Worm (Caenorhabditis elegans): ENCODE results near the gene Y43F8C.17.

Y43F8C.17 gene

DNA sequence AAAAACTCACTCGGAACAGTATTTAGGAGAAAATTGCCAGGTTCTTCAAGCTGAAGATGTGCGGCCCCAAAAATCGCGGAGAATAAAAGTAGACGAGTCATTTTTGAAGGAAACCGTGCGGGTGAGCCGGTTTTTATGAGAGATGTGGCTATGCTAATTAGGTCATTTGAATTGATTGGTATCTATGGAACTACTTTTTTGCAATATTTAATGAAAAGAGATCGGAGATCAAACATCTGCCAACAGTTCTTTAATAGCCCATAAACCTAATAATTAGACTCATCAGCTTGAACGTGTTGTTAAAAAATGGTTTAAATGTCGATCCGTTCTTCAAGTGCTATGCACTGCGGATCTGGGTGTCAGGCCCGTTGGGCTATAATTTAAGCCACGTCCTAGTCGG is 528 bp upstream of the Y43F8C.17 start, which contains the start of gene Y43F8C.16:
TSS of gene Y43F8C.16 (minus strand) at position 101 of the 400 bp plus-strand sequence.
- no peak for TF ChIP-seq unc-62 (GFP tag; optimal IDR thresholded peaks at IDR 0.05)

DNA sequence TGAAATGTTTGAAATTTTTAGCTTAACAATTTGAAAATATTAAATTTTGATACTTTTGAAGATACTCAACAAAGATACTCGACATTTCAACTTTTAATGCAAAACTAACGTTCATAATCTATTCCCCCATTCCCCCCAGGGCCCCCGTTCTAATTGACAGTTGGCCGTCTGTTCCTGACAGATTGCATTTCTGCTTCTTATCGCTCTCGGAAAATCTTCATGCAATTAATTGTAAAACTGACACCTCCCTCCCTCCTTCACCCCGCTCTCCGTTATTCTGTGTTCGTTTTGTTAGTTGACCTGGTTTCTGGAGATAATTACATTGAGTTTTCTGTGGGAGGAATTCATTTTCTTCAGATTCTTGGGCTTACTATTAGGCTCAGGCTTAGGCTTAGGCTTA is 2.0 kb downstream of the Y43F8C.17 start:
- no peak for TF ChIP-seq unc-62 (GFP tag; optimal IDR thresholded peaks at IDR 0.05)

DNA sequence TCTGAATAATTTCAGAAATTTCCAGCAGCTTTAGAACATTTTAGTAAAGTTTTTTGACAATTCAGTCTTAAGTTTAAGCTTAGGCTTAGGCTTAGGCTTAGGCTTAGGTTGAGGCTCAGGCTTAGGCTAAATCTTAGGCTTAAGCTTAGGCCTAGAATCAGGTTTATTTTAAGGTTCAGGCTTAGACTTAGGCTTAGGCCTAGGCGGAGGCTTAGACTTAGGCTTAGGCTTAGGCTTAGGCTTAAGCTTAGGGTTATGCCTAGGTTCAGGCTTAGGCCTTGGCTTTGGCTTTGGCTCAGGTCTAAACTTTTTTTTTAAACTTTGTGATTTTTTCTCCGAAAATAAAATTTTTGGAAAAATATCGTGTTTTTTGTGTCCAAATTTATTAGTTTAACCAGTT is 2.7 kb downstream of the Y43F8C.17 start:
- no peak for TF ChIP-seq unc-62 (GFP tag; optimal IDR thresholded peaks at IDR 0.05)

DNA sequence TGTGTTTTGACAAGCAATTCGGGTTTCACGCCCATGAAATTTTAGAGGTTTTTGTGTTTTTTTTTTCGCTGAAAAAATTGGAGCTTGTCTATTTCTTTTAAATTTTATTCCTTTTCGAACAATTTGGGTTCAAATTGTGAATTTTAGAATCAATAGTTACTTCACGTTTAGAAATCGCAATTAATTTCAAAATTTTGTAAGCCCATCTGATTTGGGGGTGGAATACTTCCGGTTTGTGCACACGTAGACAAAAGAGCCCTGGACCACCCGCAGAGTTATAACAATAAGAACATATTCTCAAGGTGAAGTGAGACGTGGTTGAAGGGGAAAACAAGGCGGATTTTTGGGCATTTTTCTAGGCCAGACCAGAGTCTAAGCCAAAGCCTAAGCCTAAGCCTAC is 3.3 kb downstream of the Y43F8C.17 start, which contains the start of gene Y116F11A.6:
TSS of gene Y116F11A.6 (plus strand) at position 301 of the 400 bp plus-strand sequence.
- TF ChIP-seq unc-62 (GFP tag; optimal IDR thresholded peaks at IDR 0.05) = no peak

DNA sequence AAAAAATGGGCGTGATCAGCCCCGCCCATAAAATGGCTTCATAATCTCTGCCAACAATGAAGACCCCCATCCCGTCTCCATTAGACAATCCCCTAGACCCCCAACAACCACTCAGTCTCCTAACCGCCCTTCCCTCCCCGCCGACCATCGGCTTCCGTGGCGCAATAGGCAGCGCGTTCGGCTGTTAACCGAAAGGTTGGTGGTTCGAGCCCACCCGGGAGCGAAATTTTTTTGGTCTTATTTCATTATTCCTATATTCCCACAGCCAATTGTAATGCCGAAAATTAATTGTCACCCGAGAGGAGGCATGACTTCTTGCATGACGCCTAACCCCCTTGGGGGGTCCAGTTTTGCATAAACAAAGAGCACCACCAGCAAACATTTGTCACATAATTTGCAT is 6.9 kb downstream of the Y43F8C.17 start:
- TF ChIP-seq unc-62 (GFP tag; optimal IDR thresholded peaks at IDR 0.05) = no peak

DNA sequence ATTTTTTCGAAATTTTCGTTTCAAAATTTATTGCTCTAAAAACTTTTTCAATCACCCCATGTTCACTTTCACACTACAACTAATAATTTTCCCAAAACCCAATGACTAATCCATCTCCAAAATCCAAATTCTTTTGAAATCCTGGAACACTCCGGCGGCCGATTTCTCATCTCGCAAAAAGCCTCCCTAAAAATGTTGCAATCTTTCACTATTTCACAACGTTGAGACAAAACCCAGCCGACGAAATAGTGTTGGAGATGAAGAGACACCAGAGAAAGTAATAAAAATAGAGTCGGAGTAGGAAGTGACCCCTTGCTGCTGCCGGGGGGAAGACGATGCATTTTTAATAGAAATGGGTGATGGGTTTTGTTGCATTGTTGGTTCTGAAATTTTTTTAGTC is 8.6 kb downstream of the Y43F8C.17 start:
- no peak for TF ChIP-seq unc-62 (GFP tag; optimal IDR thresholded peaks at IDR 0.05)

DNA sequence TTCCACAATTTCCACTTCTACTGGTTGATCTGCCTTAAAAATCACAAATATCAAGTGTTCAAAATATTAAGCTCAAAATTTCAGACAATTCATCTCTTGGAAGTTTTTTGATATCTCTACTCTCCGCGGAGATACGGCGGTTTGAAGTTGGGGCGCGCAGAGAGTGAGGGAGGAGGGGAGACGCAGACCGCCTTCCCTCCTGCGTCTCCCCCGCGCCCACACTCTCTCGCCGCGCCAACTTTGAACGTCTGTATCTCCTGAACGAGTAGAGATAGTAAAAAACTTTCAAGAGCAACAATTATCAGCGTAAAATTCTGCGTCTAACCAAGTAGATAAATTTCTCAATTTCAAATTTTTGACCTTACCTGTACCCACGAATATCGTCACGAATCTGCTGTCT is 12.0 kb downstream of the Y43F8C.17 start:
- TF ChIP-seq unc-62 (GFP tag; optimal IDR thresholded peaks at IDR 0.05) = no peak

DNA sequence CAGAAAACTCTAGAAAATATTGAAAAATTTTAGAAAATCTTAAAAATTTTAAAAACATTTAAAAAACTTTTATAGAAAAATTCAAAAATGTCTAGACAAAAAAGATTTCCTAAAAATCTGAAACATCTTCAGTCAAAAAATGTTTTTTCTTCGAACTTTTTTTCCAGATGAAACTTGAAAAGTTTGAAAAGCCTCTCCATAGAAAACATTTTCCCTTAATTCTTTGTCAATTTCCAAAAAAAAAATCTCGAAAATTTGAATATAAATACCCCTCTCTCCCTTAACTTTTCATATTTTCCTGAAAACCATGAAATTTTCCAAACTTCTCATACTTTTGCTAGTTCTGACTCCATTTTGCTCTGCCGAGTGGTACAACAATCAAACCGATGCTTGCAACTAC is 12.8 kb downstream of the Y43F8C.17 start, which contains the start of gene Y116F11A.3:
TSS of gene Y116F11A.3 (plus strand) at position 301 of the 400 bp plus-strand sequence.
- no peak for TF ChIP-seq unc-62 (GFP tag; optimal IDR thresholded peaks at IDR 0.05)

DNA sequence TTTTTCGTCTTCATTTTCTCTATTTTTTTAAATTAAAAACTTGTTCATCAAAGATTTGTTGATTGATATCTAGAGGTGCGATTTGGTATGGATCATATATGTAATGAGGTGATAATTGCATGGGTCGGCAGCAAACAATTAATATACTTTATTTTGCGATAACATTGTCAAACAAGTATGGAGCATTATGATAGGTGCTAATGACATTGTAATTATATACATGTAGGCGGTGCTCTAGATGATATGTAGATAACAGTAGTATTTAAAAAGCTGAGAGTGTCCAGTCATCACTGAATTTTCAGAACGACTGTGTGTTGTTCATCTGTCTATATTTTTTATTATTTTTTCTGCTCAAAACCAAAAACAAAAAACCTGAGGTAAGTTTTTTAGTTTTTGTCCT is 14.3 kb downstream of the Y43F8C.17 start, which contains the start of gene Y116F11A.1:
TSS of gene Y116F11A.1 (plus strand) at position 301 of the 400 bp plus-strand sequence.
- no peak for TF ChIP-seq unc-62 (GFP tag; optimal IDR thresholded peaks at IDR 0.05)

DNA sequence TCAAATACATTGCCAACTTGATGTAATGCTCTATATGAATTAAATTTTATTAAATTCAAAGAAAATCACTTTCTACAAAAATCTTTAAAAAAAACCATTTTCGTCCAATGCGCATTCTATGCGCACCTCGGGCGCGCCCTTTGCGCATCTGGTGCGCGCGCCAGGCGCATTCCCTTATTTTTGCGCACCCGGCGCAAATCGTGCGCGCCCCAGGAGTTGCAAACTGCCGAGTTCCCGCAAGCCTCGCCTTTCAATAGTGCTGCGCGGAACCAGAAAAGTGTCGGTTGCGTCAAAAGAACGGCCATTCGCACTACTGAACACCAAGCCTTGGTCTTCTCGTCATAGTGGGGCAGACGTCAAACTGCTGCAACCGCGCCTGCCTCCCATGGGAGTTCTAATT is 17.8 kb downstream of the Y43F8C.17 start:
- TF ChIP-seq unc-62 (GFP tag; optimal IDR thresholded peaks at IDR 0.05) = no peak

DNA sequence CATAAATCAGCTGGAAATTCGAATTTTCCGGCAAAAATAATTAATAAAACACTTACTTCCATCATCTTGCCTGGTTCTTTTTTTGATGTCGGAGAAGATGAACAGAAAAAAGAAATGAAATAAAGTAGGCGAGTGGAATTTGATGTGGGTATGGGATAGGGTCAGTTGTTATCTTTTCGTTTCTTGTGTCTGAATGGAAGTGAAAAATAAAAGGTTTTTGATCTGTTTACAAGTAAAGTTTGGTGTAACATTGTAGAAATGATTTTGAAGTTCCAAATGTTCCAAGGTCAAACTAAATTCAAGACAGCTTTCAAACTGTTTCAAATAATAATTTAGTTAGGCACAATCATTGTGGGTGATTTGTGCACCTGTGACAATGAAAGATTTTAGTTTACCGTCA is 21.5 kb downstream of the Y43F8C.17 start, which contains the start of gene W04E12.7:
TSS of gene W04E12.7 (minus strand) at position 101 of the 400 bp plus-strand sequence.
- no peak for TF ChIP-seq unc-62 (GFP tag; optimal IDR thresholded peaks at IDR 0.05)

DNA sequence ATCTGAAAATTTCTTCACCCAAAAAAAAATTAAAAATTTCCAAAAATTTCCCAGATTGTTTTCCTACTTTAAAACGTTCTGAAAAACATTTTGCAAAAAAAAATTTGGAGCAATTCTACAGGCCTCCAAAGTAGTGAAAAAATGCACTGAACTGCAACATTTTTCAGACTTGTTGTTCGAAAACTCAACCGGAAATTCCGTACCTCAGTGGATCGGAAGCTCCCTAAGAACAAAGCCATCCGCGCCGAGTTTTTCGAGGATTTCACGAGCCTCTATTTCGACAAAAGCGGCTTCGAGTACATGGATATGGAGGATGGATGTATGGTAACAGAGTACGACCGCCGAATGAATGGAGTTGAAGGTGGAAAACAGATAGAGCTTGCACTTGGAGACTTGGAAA is 22.2 kb downstream of the Y43F8C.17 start, which contains the start of gene fbxa-131:
TSS of gene fbxa-131 (plus strand) at position 301 of the 400 bp plus-strand sequence.
- no peak for TF ChIP-seq unc-62 (GFP tag; optimal IDR thresholded peaks at IDR 0.05)

DNA sequence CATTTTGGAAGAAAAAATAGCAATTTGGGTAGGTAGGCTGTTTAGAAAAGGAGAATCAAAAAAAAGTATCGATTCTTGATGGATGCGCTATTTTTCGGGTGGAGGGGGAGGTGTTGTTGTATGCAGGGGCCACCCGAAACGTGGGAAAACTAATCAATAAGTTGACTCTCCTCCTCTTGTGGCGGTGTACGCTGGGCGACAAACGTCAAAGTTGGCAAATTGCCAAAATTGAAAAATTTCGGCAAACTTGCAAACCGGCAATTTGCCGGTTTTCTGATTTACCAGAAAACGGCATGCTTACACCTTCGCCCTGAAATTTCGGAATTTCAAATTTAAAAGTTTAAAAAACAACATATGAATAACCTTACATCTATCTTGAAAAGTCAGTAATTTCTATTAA is 25.1 kb downstream of the Y43F8C.17 start, which contains the start of gene W04E12.2:
TSS of gene W04E12.2 (minus strand) at position 101 of the 400 bp plus-strand sequence.
- TF ChIP-seq unc-62 (GFP tag; optimal IDR thresholded peaks at IDR 0.05) = no peak

DNA sequence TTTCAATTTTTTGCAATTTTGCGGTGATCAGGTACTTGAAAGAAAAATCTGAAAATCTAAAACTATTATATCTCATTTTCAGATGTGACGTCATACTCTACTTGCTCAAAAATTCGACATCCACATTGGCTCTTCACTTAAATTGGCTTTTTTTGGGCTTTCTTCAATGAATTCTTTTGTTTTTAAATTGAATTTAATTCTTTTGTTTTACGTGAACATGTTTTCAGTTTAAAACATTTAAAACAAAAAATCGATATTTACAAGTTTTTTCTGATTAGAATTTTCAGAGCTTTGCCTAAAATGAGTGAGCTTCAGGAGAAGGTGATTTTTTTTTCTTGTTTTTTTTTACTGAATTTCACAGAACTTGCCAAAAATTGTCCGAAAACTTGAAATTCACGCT is 25.7 kb downstream of the Y43F8C.17 start, which contains the start of gene W04E12.3:
TSS of gene W04E12.3 (plus strand) at position 301 of the 400 bp plus-strand sequence.
- no peak for TF ChIP-seq unc-62 (GFP tag; optimal IDR thresholded peaks at IDR 0.05)

DNA sequence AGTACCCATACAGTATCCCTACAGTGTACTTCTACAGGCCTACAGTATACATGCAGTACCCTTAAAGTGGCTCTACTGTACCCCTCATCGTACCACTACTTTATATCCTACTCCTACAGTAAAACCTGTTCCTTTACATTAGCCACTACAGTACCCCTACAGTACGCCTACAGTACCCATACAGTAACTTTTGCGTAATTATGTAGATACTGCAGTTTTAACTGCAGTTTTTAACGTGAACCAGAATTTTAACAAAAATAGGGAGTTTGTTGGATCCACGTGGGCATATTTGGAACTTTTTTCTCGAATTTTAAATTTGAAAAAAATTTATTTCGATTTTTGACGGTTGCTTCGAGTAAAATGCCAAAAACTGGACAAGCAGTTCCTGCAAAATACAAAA is 27.4 kb downstream of the Y43F8C.17 start, which contains the start of gene W04E12.4:
TSS of gene W04E12.4 (plus strand) at position 301 of the 400 bp plus-strand sequence.
- no peak for TF ChIP-seq unc-62 (GFP tag; optimal IDR thresholded peaks at IDR 0.05)

DNA sequence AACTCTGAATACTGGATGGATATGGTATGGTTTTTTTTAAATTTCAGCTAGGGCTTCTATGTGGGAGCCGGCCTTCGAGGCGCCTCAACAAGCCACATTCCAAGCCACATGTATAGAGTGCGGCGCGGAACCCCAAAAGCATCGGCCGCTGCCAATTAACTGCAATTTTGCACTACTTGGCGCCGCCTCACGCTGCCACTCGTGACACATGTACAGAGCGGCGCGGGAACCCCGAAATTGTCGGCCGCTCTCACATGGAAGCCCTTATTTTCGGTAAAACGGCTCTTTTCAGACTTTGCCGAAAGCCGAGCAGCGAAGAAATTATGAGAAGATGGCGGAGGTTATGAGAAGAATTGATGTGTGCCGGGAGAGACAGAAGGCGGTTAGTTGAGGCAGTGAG is 27.8 kb downstream of the Y43F8C.17 start:
- TF ChIP-seq unc-62 (GFP tag; optimal IDR thresholded peaks at IDR 0.05) = no peak

DNA sequence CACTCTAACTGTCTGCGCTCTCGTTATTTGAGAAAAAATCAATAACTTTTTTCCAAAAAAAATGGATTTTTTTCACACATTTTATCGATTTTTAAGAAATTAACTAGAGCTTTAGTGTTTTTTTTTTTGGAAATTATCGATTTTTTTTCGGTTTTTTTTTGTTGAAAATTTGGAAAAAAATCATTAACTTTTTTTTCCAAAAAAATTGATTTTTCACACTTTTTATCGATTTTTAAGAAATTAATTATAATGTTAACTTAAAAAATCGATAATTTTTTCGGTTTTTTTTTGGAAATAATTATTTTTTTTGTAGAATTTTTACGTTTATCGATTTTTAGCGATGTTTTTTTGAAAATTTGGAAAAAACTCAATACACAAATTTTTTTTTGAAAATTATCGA is 28.3 kb downstream of the Y43F8C.17 start:
- no peak for TF ChIP-seq unc-62 (GFP tag; optimal IDR thresholded peaks at IDR 0.05)

DNA sequence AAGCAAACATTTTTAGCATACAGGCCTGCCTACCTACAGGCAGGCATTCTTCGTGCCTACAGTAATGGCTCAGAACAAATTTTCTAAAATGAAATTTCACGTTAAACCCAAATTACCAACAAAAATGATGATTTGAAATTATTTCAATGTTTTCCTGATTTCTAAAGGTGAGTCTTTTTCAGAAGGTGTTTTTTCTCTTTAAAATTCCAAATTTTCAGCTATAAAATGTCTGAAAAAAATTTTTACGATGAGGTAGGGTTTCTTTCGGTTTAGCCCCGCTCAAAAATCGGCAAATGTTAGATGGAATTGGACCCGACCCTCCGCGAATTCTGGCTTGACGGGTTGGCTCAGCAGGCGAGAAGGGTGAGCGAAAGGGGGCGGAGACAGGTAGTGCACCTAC is 29.9 kb downstream of the Y43F8C.17 start, which contains the start of gene W04E12.5:
TSS of gene W04E12.5 (plus strand) at position 301 of the 400 bp plus-strand sequence.
- TF ChIP-seq unc-62 (GFP tag; optimal IDR thresholded peaks at IDR 0.05) = no peak

Data from whole organism, dauer.